Fruit fly (Drosophila melanogaster) whole organism, prepupa: Measurements from ENCODE around the gene GramD1B.

ENCODE experiments used
- Blimp-1 ChIP-seq: fragments of 200-800 bp; sonication (Bioruptor generic); optimal IDR thresholded peaks from 3 replicates; lab custom pipeline; 2017; ENCODE audit warnings: missing biosample characterization, missing genetic modification characterization, mild to moderate bottlenecking, moderate library complexity, missing genetic modification reagents
- CG10631 ChIP-seq: fragments of 200-800 bp; sonication (Bioruptor generic); optimal IDR thresholded peaks from 2 replicates; lab custom pipeline; 2016; ENCODE audit warnings: missing biosample characterization, missing genetic modification characterization
- CG10669 ChIP-seq: fragments of 200-800 bp; sonication (Bioruptor generic); optimal IDR thresholded peaks from 3 replicates; lab custom pipeline; 2018; ENCODE audit warnings: missing biosample characterization, mild to moderate bottlenecking, missing genetic modification characterization, moderate library complexity
- CG11902 ChIP-seq: fragments of 200-800 bp; sonication (Bioruptor generic); optimal IDR thresholded peaks from 3 replicates; lab custom pipeline; 2016; ENCODE audit warnings: missing biosample characterization, missing genetic modification characterization
- CG1621 ChIP-seq: fragments of 200-800 bp; sonication (Bioruptor generic); optimal IDR thresholded peaks from 3 replicates; lab custom pipeline; 2018; ENCODE audit warnings: missing biosample characterization, mild to moderate bottlenecking, missing genetic modification characterization
- CG16779 ChIP-seq: fragments of 200-800 bp; sonication (Bioruptor generic); optimal IDR thresholded peaks from 3 replicates; lab custom pipeline; 2017; ENCODE audit warnings: missing biosample characterization, mild to moderate bottlenecking, missing genetic modification characterization
- CG3032 ChIP-seq: fragments of 200-800 bp; optimal IDR thresholded peaks from 2 replicates; lab custom pipeline; 2019; ENCODE audit warnings: missing biosample characterization, mild to moderate bottlenecking, missing genetic modification characterization, moderate library complexity
- CG31627 ChIP-seq: fragments of 200-800 bp; sonication (Bioruptor generic); optimal IDR thresholded peaks from 3 replicates; lab custom pipeline; 2016; ENCODE audit warnings: missing biosample characterization, missing genetic modification characterization
- CG32006 ChIP-seq: fragments of 200-800 bp; sonication (Bioruptor generic); optimal IDR thresholded peaks from 3 replicates; lab custom pipeline; 2017; ENCODE audit warnings: missing biosample characterization, mild to moderate bottlenecking, missing genetic modification characterization
- CG34406 ChIP-seq: fragments of 200-800 bp; sonication (Bioruptor generic); optimal IDR thresholded peaks from 3 replicates; lab custom pipeline; 2016; ENCODE audit warnings: missing biosample characterization, missing genetic modification characterization
- CG6163 ChIP-seq: fragments of 200-800 bp; sonication (Bioruptor generic); IDR thresholded peaks from 3 replicates; pipeline ENCODE4 v1.3.6; 2022; ENCODE audit warnings: missing biosample characterization, missing genetic modification characterization
- CG6276 ChIP-seq: fragments of 200-800 bp; sonication (Bioruptor generic); optimal IDR thresholded peaks from 2 replicates; lab custom pipeline; 2017; ENCODE audit warnings: missing biosample characterization, mild to moderate bottlenecking, missing genetic modification characterization
- CG6808 ChIP-seq: fragments of 200-800 bp; sonication (Bioruptor generic); optimal IDR thresholded peaks from 3 replicates; lab custom pipeline; 2017; ENCODE audit warnings: missing biosample characterization, missing genetic modification characterization, mild to moderate bottlenecking, moderate library complexity, missing genetic modification reagents
- CG6854 ChIP-seq: fragments of 200-800 bp; sonication (Bioruptor generic); optimal IDR thresholded peaks from 2 replicates; lab custom pipeline; 2017; ENCODE audit warnings: missing biosample characterization, mild to moderate bottlenecking, missing genetic modification characterization
- CG7368 ChIP-seq: fragments of 200-800 bp; sonication (Bioruptor generic); optimal IDR thresholded peaks from 3 replicates; lab custom pipeline; 2016; ENCODE audit warnings: missing biosample characterization, missing genetic modification characterization
- CG8119 ChIP-seq: fragments of 200-800 bp; sonication (Bioruptor generic); IDR thresholded peaks from 3 replicates; pipeline ENCODE4 v1.3.6; 2022; ENCODE audit warnings: missing biosample characterization, missing genetic modification characterization
- CG8632 ChIP-seq: fragments of 200-800 bp; sonication (Bioruptor generic); optimal IDR thresholded peaks from 3 replicates; lab custom pipeline; 2016; ENCODE audit warnings: missing biosample characterization, missing genetic modification characterization
- CG9139 ChIP-seq: fragments of 200-800 bp; sonication (Bioruptor generic); optimal IDR thresholded peaks from 3 replicates; lab custom pipeline; 2017; ENCODE audit warnings: missing biosample characterization, mild to moderate bottlenecking, missing genetic modification characterization
- Eip78C ChIP-seq: fragments of 200-800 bp; sonication (Bioruptor generic); peaks from one replicate; lab custom pipeline; 2016; ENCODE audit warnings: missing biosample characterization, missing genetic modification characterization
- Eip93F ChIP-seq: fragments of 200-800 bp; sonication (Bioruptor generic); optimal IDR thresholded peaks from 2 replicates; lab custom pipeline; 2016; ENCODE audit warnings: missing biosample characterization, mild to moderate bottlenecking, missing genetic modification characterization
- Ets21C ChIP-seq: fragments of 200-800 bp; sonication (Bioruptor generic); optimal IDR thresholded peaks from 3 replicates; lab custom pipeline; 2016; ENCODE audit warnings: missing biosample characterization, missing genetic modification characterization
- Ets96B ChIP-seq: fragments of 200-800 bp; optimal IDR thresholded peaks from 2 replicates; lab custom pipeline; 2019; ENCODE audit warnings: missing biosample characterization, mild to moderate bottlenecking, missing genetic modification characterization, moderate library complexity
- Gug ChIP-seq: fragments of 200-800 bp; sonication (Bioruptor generic); IDR thresholded peaks from 2 replicates; pipeline ENCODE4 v1.3.6; 2022; ENCODE audit warnings: missing biosample characterization, missing genetic modification characterization
- Hr38 ChIP-seq: sonication (Bioruptor generic); optimal IDR thresholded peaks from 2 replicates; lab custom pipeline; 2016; ENCODE audit warnings: missing biosample characterization, missing genetic modification characterization
- Hr39 ChIP-seq: fragments of 200-800 bp; sonication (Bioruptor generic); optimal IDR thresholded peaks from 2 replicates; lab custom pipeline; 2016; ENCODE audit warnings: missing biosample characterization, missing genetic modification characterization
- Hr4 ChIP-seq: fragments of 200-800 bp; sonication (Bioruptor generic); optimal IDR thresholded peaks from 3 replicates; lab custom pipeline; 2016; ENCODE audit warnings: missing biosample characterization, missing genetic modification characterization
- Met ChIP-seq: fragments of 200-800 bp; sonication (Bioruptor generic); optimal IDR thresholded peaks from 3 replicates; lab custom pipeline; 2016; ENCODE audit warnings: missing biosample characterization, missing genetic modification characterization
- OdsH ChIP-seq: fragments of 200-800 bp; sonication (Bioruptor generic); optimal IDR thresholded peaks from 3 replicates; lab custom pipeline; 2016; ENCODE audit warnings: missing biosample characterization, missing genetic modification characterization
- Smox ChIP-seq: fragments of 200-800 bp; sonication (Bioruptor generic); optimal IDR thresholded peaks from 3 replicates; lab custom pipeline; 2016; ENCODE audit warnings: missing biosample characterization, missing genetic modification characterization
- Sox102F ChIP-seq: fragments of 200-800 bp; sonication (Bioruptor generic); optimal IDR thresholded peaks from 2 replicates; lab custom pipeline; 2016; ENCODE audit warnings: missing biosample characterization, mild to moderate bottlenecking, missing genetic modification characterization
- Sox14 ChIP-seq: fragments of 200-800 bp; sonication (Bioruptor generic); optimal IDR thresholded peaks from 3 replicates; lab custom pipeline; 2016; ENCODE audit warnings: missing biosample characterization, missing genetic modification characterization
- Sox15 ChIP-seq: fragments of 200-800 bp; sonication (Bioruptor generic); optimal IDR thresholded peaks from 3 replicates; lab custom pipeline; 2016; ENCODE audit warnings: missing biosample characterization, missing genetic modification characterization
- achi ChIP-seq: fragments of 200-800 bp; sonication (Bioruptor generic); optimal IDR thresholded peaks from 3 replicates; lab custom pipeline; 2016; ENCODE audit warnings: missing biosample characterization, missing genetic modification characterization
- acj6 ChIP-seq: fragments of 200-800 bp; sonication (Bioruptor generic); optimal IDR thresholded peaks from 3 replicates; lab custom pipeline; 2016; ENCODE audit warnings: missing biosample characterization, missing genetic modification characterization
- cyc ChIP-seq: fragments of 200-800 bp; sonication (Bioruptor generic); optimal IDR thresholded peaks from 3 replicates; lab custom pipeline; 2016; ENCODE audit warnings: missing biosample characterization, missing genetic modification characterization
- dac ChIP-seq: fragments of 200-800 bp; sonication (Bioruptor generic); optimal IDR thresholded peaks from 2 replicates; lab custom pipeline; 2017; ENCODE audit warnings: missing biosample characterization, mild to moderate bottlenecking, missing genetic modification characterization
- dsx ChIP-seq: fragments of 200-800 bp; optimal IDR thresholded peaks from 3 replicates; lab custom pipeline; 2019; ENCODE audit warnings: missing biosample characterization, mild to moderate bottlenecking, missing genetic modification characterization, moderate library complexity; ENCODE audit not compliant: poor library complexity, severe bottlenecking
- fd85E ChIP-seq: fragments of 200-800 bp; sonication (Bioruptor generic); optimal IDR thresholded peaks from 3 replicates; lab custom pipeline; 2016; ENCODE audit warnings: missing biosample characterization, missing genetic modification characterization
- fkh ChIP-seq: fragments of 200-800 bp; sonication (Bioruptor generic); optimal IDR thresholded peaks from 3 replicates; lab custom pipeline; 2017; ENCODE audit warnings: missing biosample characterization, mild to moderate bottlenecking, missing genetic modification characterization, moderate library complexity
- pdm3 ChIP-seq: fragments of 200-800 bp; sonication (Bioruptor generic); optimal IDR thresholded peaks from 3 replicates; lab custom pipeline; 2016; ENCODE audit warnings: missing biosample characterization, missing genetic modification characterization
- salr ChIP-seq, 2 experiments: fragments of 200-800 bp; sonication (Bioruptor generic); optimal IDR thresholded peaks; 3 replicates each; lab custom pipeline; 2016 to 2018; ENCODE audit warnings: missing biosample characterization in 2 of 2, missing genetic modification characterization in 2 of 2, mild to moderate bottlenecking in 1 of 2
- ss ChIP-seq, 2 experiments: fragments of 200-800 bp; sonication (Bioruptor generic); optimal IDR thresholded peaks; 2 replicates in 1 of 2; 3 replicates in 1 of 2; lab custom pipeline; 2017 to 2018; ENCODE audit warnings: mild to moderate bottlenecking in 2 of 2, missing biosample characterization in 2 of 2, missing genetic modification characterization in 2 of 2, moderate library complexity in 1 of 2
- vri ChIP-seq: fragments of 200-800 bp; sonication (Bioruptor generic); optimal IDR thresholded peaks from 3 replicates; lab custom pipeline; 2016; ENCODE audit warnings: missing biosample characterization, mild to moderate bottlenecking, missing genetic modification characterization

The GramD1B gene

DNA sequence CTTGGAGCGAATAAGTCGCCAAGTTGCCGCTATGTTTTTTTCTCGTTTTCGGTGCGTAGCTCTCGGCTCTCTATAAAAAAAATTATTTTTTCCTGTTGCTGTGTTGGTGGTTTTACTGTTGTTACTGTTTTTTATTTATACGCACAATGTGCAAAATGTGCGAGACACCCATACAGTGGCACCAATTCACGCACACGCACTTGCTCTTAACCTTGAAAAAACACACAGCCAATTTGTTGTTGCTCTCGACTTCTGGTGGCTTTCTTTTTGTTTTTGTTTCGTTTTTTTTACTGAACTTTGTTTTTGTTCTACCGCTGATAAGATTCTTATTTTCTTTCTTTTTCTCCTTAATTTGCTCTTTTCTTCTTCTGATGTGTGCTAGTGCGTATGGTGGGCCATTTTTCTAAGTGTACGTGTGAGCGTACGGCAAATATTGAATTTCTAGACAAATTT lies 17.0 kb downstream of the GramD1B start (continued):
- TF ChIP-seq achi (GFP tag; lab: Kevin White, UChicago): peak; percentile 53
- no peak for TF ChIP-seq Eip93F
- no peak for TF ChIP-seq Hr39 (GFP tag; lab: Kevin White, UChicago)
- TF ChIP-seq Sox15: no peak
- peak; percentile 78 for TF ChIP-seq CG3032 (tag; lab: Kevin White, UChicago)
- TF ChIP-seq CG6276 (GFP tag; lab: Kevin White, UChicago): peak; percentile 58
- peak; percentile 69 for TF ChIP-seq CG16779
- TF ChIP-seq CG1621: peak; percentile 81
- no peak for TF ChIP-seq CG11902 (GFP tag; lab: Kevin White, UChicago)
- no peak for TF ChIP-seq Blimp-1 (GFP tag; lab: Kevin White, UChicago)
- no peak for TF ChIP-seq pdm3 (GFP tag; lab: Kevin White, UChicago)
- no peak for TF ChIP-seq Sox102F (GFP tag; lab: Kevin White, UChicago)
- peak; percentile 86 for TF ChIP-seq Eip78C (GFP tag; lab: Kevin White, UChicago)
- TF ChIP-seq CG7368 (GFP tag; lab: Kevin White, UChicago): no peak
- no peak for TF ChIP-seq Gug (GFP tag; lab: Robert Waterston, UW)
- peak; percentile 64 for TF ChIP-seq CG32006
- peak; percentile 21 for TF ChIP-seq acj6 (GFP tag; lab: Kevin White, UChicago)
- TF ChIP-seq OdsH (GFP tag; lab: Kevin White, UChicago): no peak
- no peak for TF ChIP-seq Met (GFP tag; lab: Kevin White, UChicago)
- TF ChIP-seq salr (GFP tag; optimal IDR thresholded peaks at IDR 0.05; lab: Kevin White, UChicago): peak; percentile 51 to 56
- peak; percentile 53 for TF ChIP-seq Hr4 (GFP tag; lab: Kevin White, UChicago)
- TF ChIP-seq dsx (GFP tag; lab: Kevin White, UChicago): peak; percentile 94
- peak; percentile 98 to 99 for TF ChIP-seq ss (GFP tag; optimal IDR thresholded peaks at IDR 0.05; lab: Kevin White, UChicago)
- TF ChIP-seq vri (GFP tag; lab: Kevin White, UChicago): no peak
- TF ChIP-seq Hr38 (GFP tag; lab: Kevin White, UChicago): no peak
- no peak for TF ChIP-seq CG31627 (GFP tag; lab: Kevin White, UChicago)
- TF ChIP-seq CG10631: no peak
- TF ChIP-seq CG9139: peak; percentile 95
- no peak for TF ChIP-seq Ets21C
- TF ChIP-seq CG6854 (GFP tag; lab: Kevin White, UChicago): no peak
- TF ChIP-seq CG10669 (GFP tag; lab: Kevin White, UChicago): peak; percentile 69
- peak; percentile 90 for TF ChIP-seq Ets96B (tag; lab: Kevin White, UChicago)
- peak; percentile 68 for TF ChIP-seq fkh (GFP tag; lab: Kevin White, UChicago)
- TF ChIP-seq Smox (GFP tag; lab: Kevin White, UChicago): no peak
- TF ChIP-seq CG6808: peak; percentile 91
- TF ChIP-seq Sox14: peak; percentile 30
- peak; percentile 84; the same call in 2 of the 3 replicates for TF ChIP-seq CG6163 (GFP tag; lab: Robert Waterston, UW)
- no peak for TF ChIP-seq cyc (GFP tag; lab: Kevin White, UChicago)
- TF ChIP-seq CG34406 (GFP tag; lab: Kevin White, UChicago): no peak
- TF ChIP-seq fd85E: no peak
- peak; percentile 31 for TF ChIP-seq dac (GFP tag; lab: Kevin White, UChicago)
- peak; percentile 56; the same call in 1 of the 3 replicates for TF ChIP-seq CG8119 (GFP tag; lab: Robert Waterston, UW)
- TF ChIP-seq CG8632 (GFP tag; lab: Kevin White, UChicago): peak; percentile 35
